Fruit fly (Drosophila melanogaster) whole organism, adult: Measurements from ENCODE around the gene dpp.

ENCODE experiments used
- CG11617 ChIP-seq: fragments of 200-800 bp; sonication (Bioruptor generic); optimal IDR thresholded peaks from 2 replicates; lab custom pipeline; 2017; ENCODE audit warnings: mild to moderate bottlenecking, missing biosample characterization, missing genetic modification reagents, missing genetic modification characterization
- CG14711 ChIP-seq: fragments of 200-800 bp; sonication (Bioruptor generic); optimal IDR thresholded peaks from 2 replicates; lab custom pipeline; 2018; ENCODE audit warnings: missing biosample characterization, mild to moderate bottlenecking, missing genetic modification characterization, moderate library complexity
- CG1620 ChIP-seq: fragments of 200-800 bp; sonication (Bioruptor generic); optimal IDR thresholded peaks from 2 replicates; lab custom pipeline; 2016; ENCODE audit warnings: missing biosample characterization, missing genetic modification characterization
- CG5204 ChIP-seq: fragments of 200-800 bp; sonication (Bioruptor generic); optimal IDR thresholded peaks from 2 replicates; lab custom pipeline; 2016; ENCODE audit warnings: missing biosample characterization, missing genetic modification characterization
- CG7045 ChIP-seq: fragments of 200-800 bp; sonication (Bioruptor generic); optimal IDR thresholded peaks from 2 replicates; lab custom pipeline; 2017; ENCODE audit warnings: missing biosample characterization, mild to moderate bottlenecking, missing genetic modification characterization
- CG7101 ChIP-seq: fragments of 200-800 bp; sonication (Bioruptor generic); optimal IDR thresholded peaks from 2 replicates; lab custom pipeline; 2018; ENCODE audit warnings: missing biosample characterization, mild to moderate bottlenecking, missing genetic modification characterization, moderate library complexity
- Clk ChIP-seq: fragments of 200-800 bp; sonication (Bioruptor generic); optimal IDR thresholded peaks from 2 replicates; lab custom pipeline; 2017; ENCODE audit warnings: missing biosample characterization, missing genetic modification characterization
- Crg-1 ChIP-seq: fragments of 200-800 bp; sonication (Bioruptor generic); optimal IDR thresholded peaks from 2 replicates; lab custom pipeline; 2016; ENCODE audit warnings: missing biosample characterization, missing genetic modification characterization
- bab1 ChIP-seq: fragments of 200-800 bp; sonication (Bioruptor generic); optimal IDR thresholded peaks from 3 replicates; lab custom pipeline; 2019; ENCODE audit warnings: missing biosample characterization, mild to moderate bottlenecking, missing genetic modification characterization, moderate library complexity
- cic ChIP-seq: fragments of 200-800 bp; sonication (Bioruptor generic); optimal IDR thresholded peaks from 2 replicates; lab custom pipeline; 2017; ENCODE audit warnings: missing biosample characterization, mild to moderate bottlenecking, missing genetic modification characterization, moderate library complexity
- cnc ChIP-seq, 2 experiments: fragments of >200 bp; optimal IDR thresholded peaks; 2 replicates each; lab custom pipeline; 2017
- kay ChIP-seq: fragments of 200-800 bp; sonication (Bioruptor generic); peaks from one replicate; lab custom pipeline; 2016; ENCODE audit warnings: missing biosample characterization, missing genetic modification characterization, borderline replicate concordance
- pad ChIP-seq: fragments of 200-800 bp; sonication (Bioruptor generic); optimal IDR thresholded peaks from 3 replicates; lab custom pipeline; 2017; ENCODE audit warnings: missing biosample characterization, missing genetic modification characterization, mild to moderate bottlenecking, moderate library complexity, missing genetic modification reagents
- toe ChIP-seq: fragments of 200-800 bp; sonication (Bioruptor generic); optimal IDR thresholded peaks from 2 replicates; lab custom pipeline; 2016; ENCODE audit warnings: missing biosample characterization, missing genetic modification characterization

- TF ChIP-seq Clk (GFP tag; lab: Kevin White, UChicago) (no peak), bab1 (GFP tag; lab: Kevin White, UChicago) (no peak), Crg-1 (GFP tag; lab: Kevin White, UChicago) (no peak), CG5204 (GFP tag; lab: Kevin White, UChicago) (no peak), CG11617 (no peak), CG7045 (GFP tag; lab: Kevin White, UChicago) (no peak), cnc (optimal IDR thresholded peaks at IDR 0.05; lab: Kevin White, UChicago) (no peak), CG7101 (no peak), CG14711 (tag; lab: Kevin White, UChicago) (no peak), cic (GFP tag; lab: Kevin White, UChicago) (no peak), toe (GFP tag; lab: Kevin White, UChicago) (no peak), pad (GFP tag; lab: Kevin White, UChicago) (no peak), kay (GFP tag; lab: Kevin White, UChicago) (no peak), CG1620 (GFP tag; lab: Kevin White, UChicago) (no peak)
These were observed 53.1 kb downstream of the dpp start for dm6 chr2L:2481156-2481712.
